Worm (Caenorhabditis elegans) whole organism, L1 larva: ENCODE measurements around the gene F49C12.3.

ENCODE experiments used
- ceh-88 ChIP-seq: fragments of 200-800 bp; sonication (Bioruptor generic); IDR thresholded peaks from 2 replicates; pipeline ENCODE4 v1.3.6; 2022; ENCODE audit warnings: missing genetic modification characterization, missing compliant biosample characterization
- hlh-17 ChIP-seq: fragments of 200-800 bp; sonication (Bioruptor generic); optimal IDR thresholded peaks from 2 replicates; lab custom pipeline; 2018; ENCODE audit warnings: missing genetic modification characterization, mild to moderate bottlenecking, missing compliant biosample characterization, moderate library complexity, borderline replicate concordance
- hpl-2 ChIP-seq: fragments of 150-350 bp; optimal IDR thresholded peaks from 2 replicates; lab custom pipeline; 2014; ENCODE audit warnings: missing biosample characterization, missing genetic modification reagents, missing genetic modification characterization
- lin-13 ChIP-seq: fragments of 150-350 bp; optimal IDR thresholded peaks from 2 replicates; lab custom pipeline; 2014; ENCODE audit warnings: missing biosample characterization, missing genetic modification reagents, missing genetic modification characterization
- mef-2 ChIP-seq: fragments of 150-350 bp; optimal IDR thresholded peaks from 2 replicates; lab custom pipeline; 2014; ENCODE audit warnings: missing biosample characterization, missing genetic modification characterization
- nhr-11 ChIP-seq: fragments of 150-350 bp; optimal IDR thresholded peaks from 2 replicates; lab custom pipeline; 2014; ENCODE audit warnings: missing biosample characterization, missing genetic modification characterization
- nhr-19 ChIP-seq: fragments of 200-800 bp; sonication (Bioruptor generic); conservative IDR thresholded peaks from 2 replicates; pipeline ENCODE4 v1.3.6; 2022; ENCODE audit warnings: missing genetic modification characterization, missing compliant biosample characterization
- snpc-4 ChIP-seq: fragments of 150-350 bp; optimal IDR thresholded peaks from 2 replicates; lab custom pipeline; 2014; ENCODE audit warnings: missing biosample characterization, missing genetic modification characterization
- zag-1 ChIP-seq: fragments of 150-350 bp; optimal IDR thresholded peaks from 2 replicates; lab custom pipeline; 2014; ENCODE audit warnings: missing biosample characterization, missing genetic modification characterization
- ztf-11 ChIP-seq, 2 experiments: sonication (generic microtip); optimal IDR thresholded peaks; 2 replicates each; lab custom pipeline; 2016 to 2017; ENCODE audit warnings: missing genetic modification characterization in 2 of 2, missing biosample characterization in 1 of 2, missing compliant biosample characterization in 1 of 2

ce11 chrIV:9310935-9311566 lies 10.8 kb downstream of the F49C12.3 start:
- TF ChIP-seq ztf-11 (tag; optimal IDR thresholded peaks at IDR 0.05; lab: Kevin White, UChicago) (no peak), snpc-4 (tag; lab: Kevin White, UChicago) (no peak), hlh-17 (no peak), nhr-19 (GFP tag; lab: Robert Waterston, UW) (no peak), zag-1 (tag; lab: Kevin White, UChicago) (no peak), lin-13 (GFP tag; lab: Kevin White, UChicago) (no peak), hpl-2 (GFP tag; lab: Kevin White, UChicago) (no peak), nhr-11 (tag; lab: Kevin White, UChicago) (no peak), mef-2 (tag; lab: Kevin White, UChicago) (no peak), ceh-88 (GFP tag; lab: Robert Waterston, UW) (no peak)
